Worm (Caenorhabditis elegans) whole organism, L3 larva: ENCODE measurements around the gene ttc-4.

Experiments
- ama-1 ChIP-seq: fragments of 150-350 bp; optimal IDR thresholded peaks from 2 replicates; lab custom pipeline; 2018
- lin-15B ChIP-seq: fragments of 150-350 bp; optimal IDR thresholded peaks from 2 replicates; lab custom pipeline; 2014; ENCODE audit warnings: missing biosample characterization, missing genetic modification characterization

DNA sequence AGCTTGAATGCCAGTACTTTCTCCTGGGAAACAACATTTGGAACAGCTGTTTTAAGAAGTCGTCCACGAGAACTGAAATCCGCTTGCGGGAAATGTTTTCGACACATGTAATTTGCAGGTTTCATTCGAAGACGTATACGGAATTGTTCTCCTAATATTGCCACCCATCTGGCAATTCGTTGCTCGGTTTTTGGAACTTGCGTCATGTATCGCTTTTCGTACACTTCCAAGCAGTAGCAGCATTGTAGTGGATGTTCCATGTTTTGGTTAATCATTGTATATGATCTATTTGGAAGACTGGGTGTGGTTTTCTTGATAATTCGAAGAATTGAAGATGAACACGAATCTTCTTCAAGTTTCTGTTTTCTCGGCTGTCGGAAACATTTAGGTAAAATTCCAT, 6.7 kb upstream of the ttc-4 start:
- no peak for TF ChIP-seq ama-1 (lab: Kevin White, UChicago)
- no peak for TF ChIP-seq lin-15B (tag; lab: Kevin White, UChicago)
